Fruit fly (Drosophila melanogaster) whole organism, embryonic: ENCODE data around the gene Exo70.

Source experiments
- CG11695 ChIP-seq: fragments of 200-800 bp; sonication (Bioruptor generic); IDR thresholded peaks from 3 replicates; pipeline ENCODE4 v1.3.6; 2022; ENCODE audit warnings: missing biosample characterization, missing genetic modification characterization
- CG12391 ChIP-seq: fragments of 200-800 bp; sonication (Bioruptor generic); optimal IDR thresholded peaks from 3 replicates; lab custom pipeline; 2018; ENCODE audit warnings: missing biosample characterization, mild to moderate bottlenecking, missing genetic modification characterization, moderate library complexity
- CG13123 ChIP-seq: fragments of 200-800 bp; sonication (Bioruptor generic); optimal IDR thresholded peaks from 2 replicates; lab custom pipeline; 2016; ENCODE audit warnings: missing biosample characterization, missing genetic modification characterization
- CG13287 ChIP-seq: fragments of 200-800 bp; sonication (Bioruptor generic); IDR thresholded peaks from 2 replicates; pipeline ENCODE4 v1.3.6; 2022; ENCODE audit warnings: missing biosample characterization, missing genetic modification characterization; ENCODE audit not compliant: partially characterized antibody
- CG17612 ChIP-seq: fragments of 200-800 bp; sonication (Bioruptor generic); IDR thresholded peaks from 2 replicates; pipeline ENCODE4 v1.3.6; 2022; ENCODE audit warnings: missing biosample characterization, missing genetic modification characterization
- CG3065 ChIP-seq: fragments of 200-800 bp; sonication (Bioruptor generic); optimal IDR thresholded peaks from 2 replicates; lab custom pipeline; 2016; ENCODE audit warnings: missing biosample characterization, missing genetic modification characterization
- CG32532 ChIP-seq: fragments of 200-800 bp; sonication (Bioruptor generic); IDR thresholded peaks from 2 replicates; pipeline ENCODE4 v1.3.6; 2022; ENCODE audit warnings: missing biosample characterization, missing genetic modification characterization
- CG3995 ChIP-seq: fragments of 200-800 bp; sonication (Bioruptor generic); optimal IDR thresholded peaks from 3 replicates; lab custom pipeline; 2016; ENCODE audit warnings: missing biosample characterization, missing genetic modification characterization
- CG4404 ChIP-seq: fragments of 200-800 bp; sonication (Bioruptor generic); IDR thresholded peaks from 2 replicates; pipeline ENCODE4 v1.3.6; 2022; ENCODE audit warnings: missing biosample characterization, missing genetic modification characterization
- CG4854 ChIP-seq: fragments of 200-800 bp; sonication (Bioruptor generic); optimal IDR thresholded peaks from 2 replicates; lab custom pipeline; 2016; ENCODE audit warnings: missing biosample characterization, missing genetic modification characterization, inconsistent platforms
- CG6654 ChIP-seq: fragments of 200-800 bp; sonication (Bioruptor generic); optimal IDR thresholded peaks from 2 replicates; lab custom pipeline; 2017; ENCODE audit warnings: missing biosample characterization, mild to moderate bottlenecking, missing genetic modification characterization
- CG6854 ChIP-seq: fragments of 200-800 bp; sonication (Bioruptor generic); optimal IDR thresholded peaks from 3 replicates; lab custom pipeline; 2017; ENCODE audit warnings: missing biosample characterization, mild to moderate bottlenecking, missing genetic modification characterization
- CG8478 ChIP-seq: fragments of >200 bp; optimal IDR thresholded peaks from 2 replicates; lab custom pipeline; 2018
- CG9437 ChIP-seq: fragments of 200-800 bp; sonication (Bioruptor generic); optimal IDR thresholded peaks from 2 replicates; lab custom pipeline; 2018; ENCODE audit warnings: missing biosample characterization, mild to moderate bottlenecking, missing genetic modification characterization
- CG9609 ChIP-seq: fragments of 200-800 bp; sonication (Bioruptor generic); optimal IDR thresholded peaks from 3 replicates; lab custom pipeline; 2016; ENCODE audit warnings: missing biosample characterization, missing genetic modification characterization
- CG9817 ChIP-seq: fragments of 200-800 bp; sonication (Bioruptor generic); optimal IDR thresholded peaks from 2 replicates; lab custom pipeline; 2018; ENCODE audit warnings: missing biosample characterization, mild to moderate bottlenecking, missing genetic modification characterization, moderate library complexity
- CrebB ChIP-seq: fragments of 200-800 bp; sonication (Bioruptor generic); optimal IDR thresholded peaks from 3 replicates; lab custom pipeline; 2018; ENCODE audit warnings: missing biosample characterization, mild to moderate bottlenecking, missing genetic modification characterization
- D19A ChIP-seq: fragments of 200-800 bp; optimal IDR thresholded peaks from 3 replicates; lab custom pipeline; 2019; ENCODE audit warnings: missing biosample characterization, mild to moderate bottlenecking, missing genetic modification characterization, moderate library complexity
- Dfd ChIP-seq, 2 experiments: fragments of >200 bp; optimal IDR thresholded peaks; 2 replicates each; lab custom pipeline; 2017; ENCODE audit warnings: missing biosample characterization in 2 of 2, missing genetic modification characterization in 2 of 2
- Dp ChIP-seq: fragments of 200-800 bp; sonication (Bioruptor generic); optimal IDR thresholded peaks from 2 replicates; lab custom pipeline; 2018; ENCODE audit warnings: missing biosample characterization, mild to moderate bottlenecking, missing genetic modification characterization, moderate library complexity
- Elba2 ChIP-seq: fragments of 200-800 bp; sonication (Bioruptor generic); optimal IDR thresholded peaks from 3 replicates; lab custom pipeline; 2016; ENCODE audit warnings: missing biosample characterization, missing genetic modification characterization
- H15 ChIP-seq: fragments of 200-800 bp; sonication (Bioruptor generic); IDR thresholded peaks from 3 replicates; pipeline ENCODE4 v1.3.6; 2022; ENCODE audit warnings: missing biosample characterization, missing genetic modification characterization
- Lim3 ChIP-seq: fragments of 200-800 bp; sonication (Bioruptor generic); IDR thresholded peaks from 2 replicates; pipeline ENCODE4 v1.3.6; 2022; ENCODE audit warnings: missing biosample characterization, missing genetic modification characterization
- Mad ChIP-seq: fragments of 200-800 bp; sonication (Bioruptor generic); optimal IDR thresholded peaks from 2 replicates; lab custom pipeline; 2016; ENCODE audit warnings: missing biosample characterization, missing genetic modification characterization
- Ptx1 ChIP-seq: fragments of 200-800 bp; sonication (Bioruptor generic); IDR thresholded peaks from 2 replicates; pipeline ENCODE4 v1.3.6; 2022; ENCODE audit warnings: missing biosample characterization, missing genetic modification characterization
- YL-1 ChIP-seq: fragments of 200-800 bp; sonication (Bioruptor generic); optimal IDR thresholded peaks from 3 replicates; lab custom pipeline; 2017; ENCODE audit warnings: missing biosample characterization, mild to moderate bottlenecking, missing genetic modification characterization
- abd-A ChIP-seq: fragments of 200-800 bp; sonication (Bioruptor generic); optimal IDR thresholded peaks from 3 replicates; lab custom pipeline; 2019; ENCODE audit warnings: missing biosample characterization, mild to moderate bottlenecking, missing genetic modification characterization, moderate library complexity
- al ChIP-seq: fragments of 200-800 bp; sonication (Bioruptor generic); IDR thresholded peaks from 2 replicates; pipeline ENCODE4 v1.3.6; 2022; ENCODE audit warnings: missing biosample characterization, missing genetic modification characterization
- ara ChIP-seq: fragments of 200-800 bp; sonication (Bioruptor generic); IDR thresholded peaks from 2 replicates; pipeline ENCODE4 v1.3.6; 2022; ENCODE audit warnings: missing biosample characterization, missing genetic modification characterization
- cad ChIP-seq: fragments of >200 bp; optimal IDR thresholded peaks from 2 replicates; lab custom pipeline; 2017; ENCODE audit warnings: missing biosample characterization, missing genetic modification characterization
- caup ChIP-seq: fragments of 200-800 bp; sonication (Bioruptor generic); optimal IDR thresholded peaks from 3 replicates; lab custom pipeline; 2017; ENCODE audit warnings: missing biosample characterization, mild to moderate bottlenecking, missing genetic modification characterization, moderate library complexity; ENCODE audit not compliant: severe bottlenecking
- disco-r ChIP-seq: fragments of 200-800 bp; sonication (Bioruptor generic); optimal IDR thresholded peaks from 2 replicates; lab custom pipeline; 2016; ENCODE audit warnings: missing biosample characterization, missing genetic modification characterization
- eve ChIP-seq, 2 experiments: fragments of >200 bp; optimal IDR thresholded peaks; 2 replicates each; lab custom pipeline; 2017; ENCODE audit warnings: missing biosample characterization in 2 of 2, missing genetic modification characterization in 2 of 2
- gem ChIP-seq: fragments of 200-800 bp; sonication (Bioruptor generic); optimal IDR thresholded peaks from 2 replicates; lab custom pipeline; 2019; ENCODE audit warnings: missing biosample characterization, mild to moderate bottlenecking, missing genetic modification characterization, moderate library complexity
- grn ChIP-seq: fragments of 200-800 bp; sonication (Bioruptor generic); optimal IDR thresholded peaks from 3 replicates; lab custom pipeline; 2017; ENCODE audit warnings: missing biosample characterization, missing genetic modification characterization
- gsb ChIP-seq: fragments of 200-800 bp; sonication (Bioruptor generic); IDR thresholded peaks from 2 replicates; pipeline ENCODE4 v1.3.6; 2022; ENCODE audit warnings: missing biosample characterization, missing genetic modification characterization
- gsb-n ChIP-seq: fragments of 200-800 bp; sonication (Bioruptor generic); optimal IDR thresholded peaks from 3 replicates; lab custom pipeline; 2018; ENCODE audit warnings: missing biosample characterization, mild to moderate bottlenecking, missing genetic modification characterization
- kah ChIP-seq: fragments of 200-800 bp; sonication (Bioruptor generic); optimal IDR thresholded peaks from 2 replicates; lab custom pipeline; 2018; ENCODE audit warnings: missing biosample characterization, mild to moderate bottlenecking, missing genetic modification characterization
- lbe ChIP-seq: fragments of 200-800 bp; sonication (Bioruptor generic); optimal IDR thresholded peaks from 2 replicates; lab custom pipeline; 2016; ENCODE audit warnings: missing biosample characterization, mild to moderate bottlenecking, missing genetic modification characterization
- nau ChIP-seq: fragments of 200-800 bp; sonication (Bioruptor generic); optimal IDR thresholded peaks from 3 replicates; lab custom pipeline; 2017; ENCODE audit warnings: missing biosample characterization, mild to moderate bottlenecking, missing genetic modification characterization, missing genetic modification reagents
- nmo ChIP-seq: fragments of 200-800 bp; sonication (Bioruptor generic); optimal IDR thresholded peaks from 2 replicates; lab custom pipeline; 2018; ENCODE audit warnings: missing biosample characterization, mild to moderate bottlenecking, missing genetic modification characterization, moderate library complexity
- onecut ChIP-seq: fragments of 200-800 bp; sonication (Bioruptor generic); IDR thresholded peaks from 2 replicates; pipeline ENCODE4 v1.3.6; 2022; ENCODE audit warnings: missing biosample characterization, missing genetic modification characterization
- psq ChIP-seq: fragments of 200-800 bp; sonication (Bioruptor generic); optimal IDR thresholded peaks from 2 replicates; lab custom pipeline; 2017; ENCODE audit warnings: missing biosample characterization, missing genetic modification characterization
- sim ChIP-seq: fragments of 200-800 bp; sonication (Bioruptor generic); IDR thresholded peaks from 2 replicates; pipeline ENCODE4 v1.3.6; 2022; ENCODE audit warnings: missing biosample characterization, missing genetic modification characterization
- slp2 ChIP-seq: fragments of 200-800 bp; sonication (Bioruptor generic); optimal IDR thresholded peaks from 2 replicates; lab custom pipeline; 2016; ENCODE audit warnings: missing biosample characterization, missing genetic modification characterization
- sqz ChIP-seq: fragments of 200-800 bp; sonication (Bioruptor generic); optimal IDR thresholded peaks from 3 replicates; lab custom pipeline; 2018; ENCODE audit warnings: missing biosample characterization, mild to moderate bottlenecking, missing genetic modification characterization
- tx ChIP-seq: fragments of 200-800 bp; sonication (Bioruptor generic); optimal IDR thresholded peaks from 2 replicates; lab custom pipeline; 2016; ENCODE audit warnings: missing biosample characterization, missing genetic modification characterization
- unc-4 ChIP-seq: fragments of 200-800 bp; sonication (Bioruptor generic); IDR thresholded peaks from 2 replicates; pipeline ENCODE4 v1.3.6; 2022; ENCODE audit warnings: missing biosample characterization, missing genetic modification characterization; ENCODE audit not compliant: partially characterized antibody
- vvl ChIP-seq: fragments of 200-800 bp; sonication (Bioruptor generic); IDR thresholded peaks from 2 replicates; pipeline ENCODE4 v1.3.6; 2022; ENCODE audit warnings: missing biosample characterization, missing genetic modification characterization
- zen ChIP-seq: fragments of 200-800 bp; sonication (Bioruptor generic); optimal IDR thresholded peaks from 3 replicates; lab custom pipeline; 2018; ENCODE audit warnings: missing biosample characterization, mild to moderate bottlenecking, missing genetic modification characterization, moderate library complexity

Exo70 gene

DNA sequence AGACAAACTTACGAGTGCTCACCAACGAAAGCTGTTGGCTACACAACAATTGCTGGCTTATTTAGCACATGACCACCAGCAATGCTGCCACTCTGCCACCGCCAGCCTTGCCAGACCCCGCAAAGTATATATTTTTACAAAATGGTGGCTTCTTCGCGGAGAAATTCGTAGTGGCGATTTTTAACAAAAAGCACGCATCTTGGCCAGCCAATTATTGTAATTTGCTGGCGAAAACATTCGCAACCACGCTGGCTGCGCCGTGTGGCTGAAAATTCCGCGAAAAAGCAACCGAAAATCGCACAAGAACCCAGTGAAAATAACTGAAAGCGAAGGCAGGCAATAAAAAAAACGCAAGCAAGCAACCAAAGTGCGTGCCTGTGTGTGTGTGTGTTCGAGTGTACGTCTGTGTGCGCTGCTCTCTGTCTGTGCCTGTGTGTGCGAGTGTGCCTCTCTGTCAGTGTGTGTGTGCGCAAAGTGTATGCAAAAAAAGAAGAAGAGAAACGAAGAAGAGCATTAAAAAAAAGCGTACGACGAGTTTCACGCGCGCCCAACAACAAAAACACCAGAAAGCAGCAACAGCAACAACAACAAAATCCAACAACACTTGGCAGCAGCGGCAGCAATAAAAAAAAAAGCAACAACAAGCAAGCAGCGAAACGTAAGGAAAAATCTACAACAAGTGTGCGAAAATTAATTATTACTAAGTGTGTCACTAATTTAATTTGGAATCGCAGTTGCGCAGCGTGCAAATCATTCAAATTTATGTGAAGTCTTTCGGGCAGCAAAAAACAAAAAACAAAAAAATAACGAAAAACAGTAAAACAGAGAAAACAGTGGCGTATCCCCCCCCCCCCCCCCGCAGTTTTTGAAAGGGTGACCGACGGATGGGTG, 38.4 kb downstream of the Exo70 start, which contains the start of gene Gug (continued):
- TF ChIP-seq gsb-n (tag; lab: Kevin White, UChicago) (no peak), sim (GFP tag; lab: Robert Waterston, UW) (no peak), gsb (no peak), gem (tag; lab: Kevin White, UChicago) (no peak), grn (GFP tag; lab: Kevin White, UChicago) (no peak), kah (GFP tag; lab: Kevin White, UChicago) (no peak), CG6654 (no peak), Lim3 (no peak), tx (no peak), slp2 (GFP tag; lab: Kevin White, UChicago) (no peak), CG3065 (GFP tag; lab: Kevin White, UChicago) (no peak), CG8478 (lab: Kevin White, UChicago) (peak; percentile 94), CG6854 (GFP tag; lab: Kevin White, UChicago) (peak; percentile 3), CG11695 (GFP tag; lab: Robert Waterston, UW) (no peak), lbe (GFP tag; lab: Kevin White, UChicago) (no peak), Dp (GFP tag; lab: Kevin White, UChicago) (peak; percentile 36), eve (GFP tag; optimal IDR thresholded peaks at IDR 0.05; lab: Kevin White, UChicago) (no peak), CG9817 (tag; lab: Kevin White, UChicago) (no peak), Mad (GFP tag; lab: Kevin White, UChicago) (no peak), D19A (tag; lab: Kevin White, UChicago) (peak; percentile 45), CG12391 (tag; lab: Kevin White, UChicago) (no peak), CG17612 (GFP tag; lab: Robert Waterston, UW) (no peak), Dfd (GFP tag; optimal IDR thresholded peaks at IDR 0.05; lab: Kevin White, UChicago) (no peak), cad (peak; percentile 1), CG13287 (no peak; the same call in 1 of the 2 replicates), disco-r (GFP tag; lab: Kevin White, UChicago) (no peak), al (no peak), nmo (GFP tag; lab: Kevin White, UChicago) (peak; percentile 65), CrebB (tag; lab: Kevin White, UChicago) (no peak), Ptx1 (GFP tag; lab: Robert Waterston, UW) (no peak), CG3995 (GFP tag; lab: Kevin White, UChicago) (no peak), zen (peak; percentile 16), psq (GFP tag; lab: Kevin White, UChicago) (no peak), sqz (peak; percentile 98), YL-1 (GFP tag; lab: Kevin White, UChicago) (peak; percentile 86), nau (no peak), caup (no peak), CG4854 (GFP tag; lab: Kevin White, UChicago) (no peak), CG13123 (GFP tag; lab: Kevin White, UChicago) (no peak), CG32532 (GFP tag; lab: Robert Waterston, UW) (no peak; the same call in 1 of the 2 replicates), CG9437 (GFP tag; lab: Kevin White, UChicago) (no peak), H15 (GFP tag; lab: Robert Waterston, UW) (no peak), unc-4 (no peak), onecut (GFP tag; lab: Robert Waterston, UW) (no peak), CG9609 (GFP tag; lab: Kevin White, UChicago) (no peak), vvl (GFP tag; lab: Robert Waterston, UW) (peak; percentile 20), CG4404 (no peak), abd-A (peak; percentile 92), ara (GFP tag; lab: Robert Waterston, UW) (0 out of 2 replicates have a peak, but pooled peaks have one; percentile 40), Elba2 (GFP tag; lab: Kevin White, UChicago) (no peak)
